Worm (Caenorhabditis elegans) whole organism, late embryonic: Measurements from ENCODE around the gene acr-21.

Experiments used
- ama-1 ChIP-seq: fragments of 150-350 bp; optimal IDR thresholded peaks from 2 replicates; lab custom pipeline; 2014
- ceh-24 ChIP-seq: sonication (generic microtip); optimal IDR thresholded peaks from 2 replicates; lab custom pipeline; 2016; ENCODE audit warnings: mild to moderate bottlenecking, missing genetic modification characterization, missing compliant biosample characterization
- elt-4 ChIP-seq: sonication (generic microtip); optimal IDR thresholded peaks from 2 replicates; lab custom pipeline; 2016; ENCODE audit warnings: missing genetic modification characterization, missing compliant biosample characterization
- fkh-10 ChIP-seq: fragments of 150-350 bp; optimal IDR thresholded peaks from 2 replicates; lab custom pipeline; 2014; ENCODE audit warnings: missing biosample characterization, missing genetic modification reagents, missing genetic modification characterization
- hlh-30 ChIP-seq: sonication (generic microtip); optimal IDR thresholded peaks from 2 replicates; lab custom pipeline; 2017; ENCODE audit warnings: antibody characterized with exemption, missing genetic modification characterization, missing compliant biosample characterization; ENCODE audit not compliant: insufficient read depth
- madf-2 ChIP-seq: sonication (generic microtip); optimal IDR thresholded peaks from 2 replicates; lab custom pipeline; 2017; ENCODE audit warnings: missing genetic modification characterization, missing compliant biosample characterization
- nhr-11 ChIP-seq: fragments of 150-350 bp; optimal IDR thresholded peaks from 2 replicates; lab custom pipeline; 2014; ENCODE audit warnings: missing biosample characterization, missing genetic modification characterization
- pros-1 ChIP-seq: fragments of 150-350 bp; optimal IDR thresholded peaks from 2 replicates; lab custom pipeline; 2014; ENCODE audit warnings: missing biosample characterization, missing genetic modification reagents, missing genetic modification characterization
- sox-4 ChIP-seq: sonication (generic microtip); optimal IDR thresholded peaks from 2 replicates; lab custom pipeline; 2017; ENCODE audit warnings: mild to moderate bottlenecking, missing genetic modification characterization, inconsistent platforms, missing compliant biosample characterization
- tbx-2 ChIP-seq: sonication (generic microtip); optimal IDR thresholded peaks from 2 replicates; lab custom pipeline; 2016; ENCODE audit warnings: missing genetic modification characterization, missing compliant biosample characterization
- unc-55 ChIP-seq: sonication (generic microtip); optimal IDR thresholded peaks from 2 replicates; lab custom pipeline; 2017; ENCODE audit warnings: missing biosample characterization, missing genetic modification reagents, missing genetic modification characterization

DNA sequence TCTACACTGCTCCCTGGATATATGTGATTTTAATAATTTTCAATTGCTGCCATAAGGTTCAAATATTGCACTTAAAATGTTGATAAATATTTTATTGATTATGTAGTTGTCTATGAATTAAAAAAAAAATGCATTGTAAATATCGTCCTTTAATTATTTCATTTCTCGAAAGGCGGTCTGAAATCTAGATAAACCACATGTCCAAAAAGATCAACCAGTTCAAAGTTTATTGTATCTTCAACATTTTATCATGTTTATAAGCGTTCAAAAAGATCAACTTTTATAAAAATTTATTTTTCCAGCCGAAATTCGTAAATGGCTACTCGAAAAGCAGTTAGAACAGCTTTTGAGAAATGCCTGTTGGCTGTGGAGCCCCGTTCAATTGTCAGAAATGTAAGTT lies 38.3 kb downstream of the acr-21 start, which contains the start of gene C13B9.2:
- TF ChIP-seq hlh-30 (tag; lab: Kevin White, UChicago) (no peak), elt-4 (tag; lab: Kevin White, UChicago) (no peak), tbx-2 (tag; lab: Kevin White, UChicago) (no peak), pros-1 (tag; lab: Kevin White, UChicago) (no peak), sox-4 (tag; lab: Kevin White, UChicago) (no peak), unc-55 (GFP tag; lab: Kevin White, UChicago) (no peak), nhr-11 (tag; lab: Kevin White, UChicago) (no peak), ceh-24 (tag; lab: Kevin White, UChicago) (no peak), ama-1 (lab: Kevin White, UChicago) (no peak), fkh-10 (no peak), madf-2 (no peak)
